Fruit fly (Drosophila melanogaster) S2 (cell line): ENCODE results near the gene stx.

Experiments used
- CG8478 ChIP-seq: fragments of >200 bp; optimal IDR thresholded peaks from 2 replicates; lab custom pipeline; 2018
- CTCF ChIP-seq, 2 experiments: fragments of >200 bp; optimal IDR thresholded peaks; 2 replicates each; lab custom pipeline; 2018

DNA sequence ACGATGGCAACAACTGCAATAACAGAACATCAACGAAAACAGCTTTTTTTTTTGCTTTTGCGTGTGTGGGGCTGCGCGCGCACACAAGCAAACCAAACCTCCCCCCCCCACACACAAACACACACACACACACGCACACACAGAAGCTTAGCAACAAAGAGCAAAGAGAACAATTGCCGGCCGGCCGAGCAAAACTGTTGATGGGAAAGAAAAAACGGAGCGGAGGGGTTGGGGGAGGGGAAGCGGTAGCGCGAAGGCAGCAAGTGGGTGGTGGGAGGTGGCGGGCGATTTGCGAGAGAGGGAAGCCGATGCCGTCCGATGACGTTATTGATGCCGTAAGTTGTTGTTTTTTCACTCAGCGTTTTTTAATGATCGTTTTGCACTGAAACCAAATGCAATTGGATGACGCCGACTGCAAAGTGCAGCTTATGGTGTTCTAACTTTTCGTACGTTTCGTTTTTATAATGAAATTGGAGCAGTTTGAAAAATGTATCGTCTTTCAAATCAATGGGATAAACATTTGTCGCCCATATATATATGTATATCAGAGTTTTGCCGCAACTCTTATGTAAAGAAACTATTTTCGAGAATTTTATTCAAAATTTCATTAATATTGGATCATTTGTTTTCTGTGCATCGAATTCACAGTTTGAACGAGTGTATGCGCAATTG is 8.9 kb downstream of the stx start:
- no peak for TF ChIP-seq CTCF (optimal IDR thresholded peaks at IDR 0.05; lab: Kevin White, UChicago)
- no peak for TF ChIP-seq CG8478 (lab: Kevin White, UChicago)
